Fruit fly (Drosophila melanogaster): ENCODE measurements around the gene CG5191.
A peak's percentile ranks its signal among the peaks of the same experiment; 100 is the strongest.

DNA sequence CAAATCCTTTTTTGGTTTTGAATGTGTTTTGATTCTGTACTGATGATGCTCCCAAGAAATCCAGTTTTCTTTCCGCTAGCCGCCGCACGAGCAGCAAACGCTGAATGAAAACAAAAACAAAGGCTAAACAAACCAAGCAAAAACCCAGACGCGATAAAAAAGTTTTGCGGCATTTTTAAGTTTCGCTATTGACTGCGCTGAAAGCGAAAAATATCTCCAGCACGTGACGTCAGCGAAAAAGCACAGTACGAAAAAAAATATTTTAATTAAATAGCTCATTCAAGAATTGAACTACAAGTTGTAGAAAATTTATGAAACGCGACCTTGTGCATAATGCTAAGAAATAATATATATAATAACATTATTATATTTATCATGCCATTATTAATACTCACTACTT lies 15.7 kb upstream of the CG5191 start:
- TF ChIP-seq pad (GFP tag; optimal IDR thresholded peaks at IDR 0.05): no peak
- TF ChIP-seq kay (GFP tag; ENCODE audit: borderline replicate concordance): peak; percentile 87
- no peak for TF ChIP-seq CG12768 (GFP tag; optimal IDR thresholded peaks at IDR 0.05)
- TF ChIP-seq Mnt (GFP tag; optimal IDR thresholded peaks at IDR 0.05): no peak
- TF ChIP-seq CG7045 (GFP tag; optimal IDR thresholded peaks at IDR 0.05): no peak
- no peak for TF ChIP-seq CG5204 (GFP tag; optimal IDR thresholded peaks at IDR 0.05)

All from whole organism, adult.